Worm (Caenorhabditis elegans) whole organism, L2 larva: ENCODE results near the gene phf-10.

Experiments
- C34F6.9 ChIP-seq: fragments of 150-350 bp; optimal IDR thresholded peaks from 2 replicates; lab custom pipeline; 2014; ENCODE audit warnings: missing biosample characterization, missing genetic modification characterization
- R02D3.7 ChIP-seq: fragments of 150-350 bp; optimal IDR thresholded peaks from 2 replicates; lab custom pipeline; 2014; ENCODE audit warnings: missing biosample characterization, missing genetic modification characterization
- Y55F3AM.14 ChIP-seq: fragments of 200-800 bp; sonication (Bioruptor generic); optimal IDR thresholded peaks from 2 replicates; lab custom pipeline; 2018; ENCODE audit warnings: mild to moderate bottlenecking, missing genetic modification characterization, missing compliant biosample characterization
- ZK546.5 ChIP-seq: sonication (generic microtip); optimal IDR thresholded peaks from 2 replicates; lab custom pipeline; 2017; ENCODE audit warnings: missing biosample characterization, missing genetic modification characterization
- aly-2 ChIP-seq: fragments of 150-350 bp; optimal IDR thresholded peaks from 2 replicates; lab custom pipeline; 2014; ENCODE audit warnings: missing biosample characterization, missing genetic modification characterization
- ama-1 ChIP-seq: fragments of 150-350 bp; optimal IDR thresholded peaks from 2 replicates; lab custom pipeline; 2018; ENCODE audit warnings: inconsistent platforms
- ceh-16 ChIP-seq: fragments of 150-350 bp; optimal IDR thresholded peaks from 2 replicates; lab custom pipeline; 2014; ENCODE audit warnings: missing biosample characterization, missing genetic modification characterization
- ceh-82 ChIP-seq: fragments of 150-350 bp; optimal IDR thresholded peaks from 2 replicates; lab custom pipeline; 2014; ENCODE audit warnings: missing biosample characterization, missing genetic modification characterization
- crh-2 ChIP-seq: sonication (generic microtip); optimal IDR thresholded peaks from 2 replicates; lab custom pipeline; 2017; ENCODE audit warnings: missing biosample characterization, missing genetic modification characterization
- egl-27 ChIP-seq: sonication (generic microtip); optimal IDR thresholded peaks from 3 replicates; lab custom pipeline; 2017; ENCODE audit warnings: missing biosample characterization, missing genetic modification reagents, missing genetic modification characterization
- elt-3 ChIP-seq: sonication (generic microtip); optimal IDR thresholded peaks from 2 replicates; lab custom pipeline; 2017; ENCODE audit warnings: missing biosample characterization, missing genetic modification characterization
- fos-1 ChIP-seq: fragments of 150-350 bp; optimal IDR thresholded peaks from 2 replicates; lab custom pipeline; 2014; ENCODE audit warnings: missing biosample characterization, missing genetic modification characterization
- gmeb-1 ChIP-seq: fragments of 150-350 bp; optimal IDR thresholded peaks from 2 replicates; lab custom pipeline; 2014; ENCODE audit warnings: missing biosample characterization, missing genetic modification characterization
- lin-11 ChIP-seq: fragments of 150-350 bp; sonication (generic microtip); optimal IDR thresholded peaks from 2 replicates; lab custom pipeline; 2014; ENCODE audit warnings: missing biosample characterization, missing genetic modification characterization, inconsistent platforms, mixed read lengths
- lin-13 ChIP-seq: fragments of 150-350 bp; optimal IDR thresholded peaks from 2 replicates; lab custom pipeline; 2014; ENCODE audit warnings: missing biosample characterization, missing genetic modification reagents, missing genetic modification characterization
- lin-39 ChIP-seq: fragments of 150-350 bp; optimal IDR thresholded peaks from 2 replicates; lab custom pipeline; 2014; ENCODE audit warnings: missing biosample characterization, missing genetic modification reagents, missing genetic modification characterization
- lsy-2 ChIP-seq, 2 experiments: fragments of 150-350 bp in 1 of 2; sonication (generic microtip) in 1 of 2; optimal IDR thresholded peaks; 2 replicates each; lab custom pipeline; 2014 to 2017; ENCODE audit warnings: missing biosample characterization in 2 of 2, missing genetic modification characterization in 2 of 2
- mdl-1 ChIP-seq, 2 experiments: fragments of 150-350 bp in 1 of 2; sonication (generic microtip) in 1 of 2; optimal IDR thresholded peaks; 2 replicates each; lab custom pipeline; 2017; ENCODE audit warnings: missing biosample characterization in 2 of 2, missing genetic modification characterization in 2 of 2
- nhr-11 ChIP-seq: fragments of 150-350 bp; optimal IDR thresholded peaks from 2 replicates; lab custom pipeline; 2014; ENCODE audit warnings: missing biosample characterization, missing genetic modification characterization
- nhr-21 ChIP-seq: fragments of 150-350 bp; optimal IDR thresholded peaks from 2 replicates; lab custom pipeline; 2014; ENCODE audit warnings: missing biosample characterization, missing genetic modification characterization
- nhr-23 ChIP-seq: fragments of 150-350 bp; optimal IDR thresholded peaks from 2 replicates; lab custom pipeline; 2014; ENCODE audit warnings: missing biosample characterization, missing genetic modification reagents, missing genetic modification characterization
- nhr-237 ChIP-seq: fragments of 150-350 bp; optimal IDR thresholded peaks from 2 replicates; lab custom pipeline; 2014; ENCODE audit warnings: missing biosample characterization, missing genetic modification characterization
- nhr-25 ChIP-seq: fragments of 150-350 bp; sonication (generic microtip); optimal IDR thresholded peaks from 3 replicates; lab custom pipeline; 2014; ENCODE audit warnings: missing biosample characterization, missing genetic modification characterization
- nhr-6 ChIP-seq: fragments of 150-350 bp; optimal IDR thresholded peaks from 2 replicates; lab custom pipeline; 2014; ENCODE audit warnings: missing biosample characterization, missing genetic modification characterization
- nhr-77 ChIP-seq: fragments of 150-350 bp; optimal IDR thresholded peaks from 2 replicates; lab custom pipeline; 2014; ENCODE audit warnings: missing biosample characterization, missing genetic modification characterization
- skn-1 ChIP-seq: sonication (generic microtip); optimal IDR thresholded peaks from 2 replicates; lab custom pipeline; 2017; ENCODE audit warnings: missing biosample characterization, missing genetic modification characterization
- sma-3 ChIP-seq: sonication (generic microtip); optimal IDR thresholded peaks from 2 replicates; lab custom pipeline; 2016; ENCODE audit warnings: missing genetic modification reagents, missing genetic modification characterization, missing compliant biosample characterization
- sma-9 ChIP-seq, 2 experiments: fragments of 150-350 bp in 1 of 2; sonication (generic microtip) in 1 of 2; optimal IDR thresholded peaks; 2 replicates each; lab custom pipeline; 2014 to 2016; ENCODE audit warnings: missing genetic modification characterization in 2 of 2, mild to moderate bottlenecking in 1 of 2, missing biosample characterization in 1 of 2, missing compliant biosample characterization in 1 of 2, missing genetic modification reagents in 1 of 2, moderate library complexity in 1 of 2
- snpc-4 ChIP-seq: fragments of 150-350 bp; optimal IDR thresholded peaks from 2 replicates; lab custom pipeline; 2014; ENCODE audit warnings: missing biosample characterization, missing genetic modification characterization
- unc-55 ChIP-seq: fragments of 150-350 bp; sonication (generic microtip); optimal IDR thresholded peaks from 3 replicates; lab custom pipeline; 2014; ENCODE audit warnings: missing biosample characterization, missing genetic modification reagents, missing genetic modification characterization
- unc-62 ChIP-seq: fragments of 150-350 bp; optimal IDR thresholded peaks from 2 replicates; lab custom pipeline; 2014; ENCODE audit warnings: missing biosample characterization, missing genetic modification reagents, missing genetic modification characterization
- zag-1 ChIP-seq: fragments of 150-350 bp; optimal IDR thresholded peaks from 2 replicates; lab custom pipeline; 2014; ENCODE audit warnings: missing biosample characterization, missing genetic modification characterization
- ztf-1 ChIP-seq: fragments of 200-800 bp; sonication (Bioruptor generic); conservative IDR thresholded peaks from 2 replicates; pipeline ENCODE4 v1.3.6; 2022; ENCODE audit warnings: missing genetic modification characterization, missing compliant biosample characterization
- ztf-4 ChIP-seq: fragments of 150-350 bp; optimal IDR thresholded peaks from 2 replicates; lab custom pipeline; 2014; ENCODE audit warnings: missing biosample characterization, missing genetic modification characterization

The phf-10 gene

ce11 chrV:311485-312090, at the start of gene phf-10:
Gene phf-10, minus strand, starts transcription at chrV:311565.
- TF ChIP-seq sma-3 (GFP tag; lab: Kevin White, UChicago) (peak; percentile 8), lsy-2 (tag; optimal IDR thresholded peaks at IDR 0.05; lab: Kevin White, UChicago) (peak in 1 of 2 experiments; percentile 34), gmeb-1 (tag; lab: Kevin White, UChicago) (peak; percentile 69), nhr-21 (tag; lab: Kevin White, UChicago) (no peak), unc-55 (GFP tag; lab: Kevin White, UChicago) (peak; percentile 36)

ce11 chrV:360068-360467, 48.7 kb upstream of the phf-10 start:
- TF ChIP-seq nhr-237 (no peak), aly-2 (tag; lab: Kevin White, UChicago) (no peak), ZK546.5 (tag; lab: Kevin White, UChicago) (no peak), fos-1 (tag; lab: Kevin White, UChicago) (no peak), unc-62 (GFP tag; lab: Kevin White, UChicago) (no peak), ceh-82 (tag; lab: Kevin White, UChicago) (no peak), lin-13 (no peak), nhr-6 (no peak)

- TF ChIP-seq R02D3.7 (tag; lab: Kevin White, UChicago) = no peak
- no peak for TF ChIP-seq aly-2 (tag; lab: Kevin White, UChicago)
- no peak for TF ChIP-seq skn-1 (tag; lab: Kevin White, UChicago)
- no peak for TF ChIP-seq crh-2 (tag; lab: Kevin White, UChicago)
- TF ChIP-seq mdl-1 (tag; optimal IDR thresholded peaks at IDR 0.05; lab: Kevin White, UChicago) = no peak
- TF ChIP-seq Y55F3AM.14 (GFP tag; lab: Kevin White, UChicago) = no peak
- no peak for TF ChIP-seq sma-9 (GFP tag; optimal IDR thresholded peaks at IDR 0.05; lab: Kevin White, UChicago)
- TF ChIP-seq sma-9 (tag; optimal IDR thresholded peaks at IDR 0.05; lab: Kevin White, UChicago) = no peak
- no peak for TF ChIP-seq lin-39 (tag; lab: Kevin White, UChicago)
- TF ChIP-seq gmeb-1 (tag; lab: Kevin White, UChicago) = no peak
- TF ChIP-seq lsy-2 (tag; optimal IDR thresholded peaks at IDR 0.05; lab: Kevin White, UChicago) = no peak
- TF ChIP-seq elt-3 = no peak
- TF ChIP-seq ztf-1 (GFP tag; lab: Robert Waterston, UW) = no peak
- TF ChIP-seq nhr-23 = no peak
- TF ChIP-seq nhr-77 (tag; lab: Kevin White, UChicago) = no peak
- no peak for TF ChIP-seq C34F6.9 (tag; lab: Kevin White, UChicago)
- no peak for TF ChIP-seq zag-1
- no peak for TF ChIP-seq egl-27 (tag; lab: Kevin White, UChicago)
- no peak for TF ChIP-seq nhr-25 (tag; lab: Kevin White, UChicago)
- TF ChIP-seq nhr-11 (tag; lab: Kevin White, UChicago) = no peak
Observed at ce11 chrV:359466-359865, 48.1 kb upstream of the phf-10 start, which contains the start of gene T22H9.1. Gene T22H9.1, plus strand, starts transcription at chrV:359766.

ce11 chrV:358473-358872, 47.1 kb upstream of the phf-10 start:
- TF ChIP-seq snpc-4 = no peak
- TF ChIP-seq ZK546.5 (tag; lab: Kevin White, UChicago) = no peak
- no peak for TF ChIP-seq sma-3 (GFP tag; lab: Kevin White, UChicago)
- no peak for TF ChIP-seq Y55F3AM.14 (GFP tag; lab: Kevin White, UChicago)
- TF ChIP-seq C34F6.9 (tag; lab: Kevin White, UChicago) = no peak
- TF ChIP-seq skn-1 (tag; lab: Kevin White, UChicago) = no peak
- no peak for TF ChIP-seq sma-9 (GFP tag; optimal IDR thresholded peaks at IDR 0.05; lab: Kevin White, UChicago)
- TF ChIP-seq sma-9 (tag; optimal IDR thresholded peaks at IDR 0.05; lab: Kevin White, UChicago) = no peak
- no peak for TF ChIP-seq egl-27 (tag; lab: Kevin White, UChicago)
- TF ChIP-seq ceh-16 (tag; lab: Kevin White, UChicago) = no peak
- TF ChIP-seq lin-11 (tag; lab: Kevin White, UChicago) = no peak
- no peak for TF ChIP-seq gmeb-1 (tag; lab: Kevin White, UChicago)
- no peak for TF ChIP-seq ceh-82 (tag; lab: Kevin White, UChicago)
- TF ChIP-seq nhr-77 (tag; lab: Kevin White, UChicago) = no peak
- TF ChIP-seq aly-2 (tag; lab: Kevin White, UChicago) = no peak
- no peak for TF ChIP-seq ama-1 (lab: Kevin White, UChicago)
- TF ChIP-seq ztf-4 (tag; lab: Kevin White, UChicago) = no peak
- TF ChIP-seq nhr-21 (tag; lab: Kevin White, UChicago) = no peak
- no peak for TF ChIP-seq nhr-11 (tag; lab: Kevin White, UChicago)
